Worm (Caenorhabditis elegans) whole organism, L3 larva: ENCODE data around the gene mbl-1.

Source experiments
- R02D3.7 ChIP-seq: fragments of 150-350 bp; optimal IDR thresholded peaks from 2 replicates; lab custom pipeline; 2014; ENCODE audit warnings: missing biosample characterization, missing genetic modification characterization
- ZK546.5 ChIP-seq: sonication (generic microtip); optimal IDR thresholded peaks from 2 replicates; lab custom pipeline; 2017; ENCODE audit warnings: missing biosample characterization, missing genetic modification characterization
- aly-2 ChIP-seq: fragments of 150-350 bp; optimal IDR thresholded peaks from 2 replicates; lab custom pipeline; 2014; ENCODE audit warnings: missing biosample characterization, missing genetic modification characterization
- ama-1 ChIP-seq: fragments of 150-350 bp; optimal IDR thresholded peaks from 2 replicates; lab custom pipeline; 2018
- ceh-16 ChIP-seq: sonication (generic microtip); optimal IDR thresholded peaks from 2 replicates; lab custom pipeline; 2017; ENCODE audit warnings: missing biosample characterization, missing genetic modification characterization
- ceh-28 ChIP-seq: fragments of 150-350 bp; optimal IDR thresholded peaks from 2 replicates; lab custom pipeline; 2014; ENCODE audit warnings: missing biosample characterization, missing genetic modification reagents, missing genetic modification characterization
- ceh-82 ChIP-seq: fragments of 150-350 bp; optimal IDR thresholded peaks from 2 replicates; lab custom pipeline; 2014; ENCODE audit warnings: missing biosample characterization, missing genetic modification characterization
- ceh-9 ChIP-seq: sonication (generic microtip); optimal IDR thresholded peaks from 2 replicates; lab custom pipeline; 2018; ENCODE audit warnings: missing biosample characterization, missing genetic modification characterization
- daf-12 ChIP-seq: fragments of 150-350 bp; optimal IDR thresholded peaks from 2 replicates; lab custom pipeline; 2014; ENCODE audit warnings: missing biosample characterization, missing genetic modification reagents, missing genetic modification characterization
- egl-27 ChIP-seq: sonication (generic microtip); optimal IDR thresholded peaks from 4 replicates; lab custom pipeline; 2017; ENCODE audit warnings: missing biosample characterization, missing genetic modification reagents, missing genetic modification characterization
- egl-5 ChIP-seq: fragments of 150-350 bp; optimal IDR thresholded peaks from 2 replicates; lab custom pipeline; 2017; ENCODE audit warnings: missing biosample characterization, missing genetic modification reagents, missing genetic modification characterization, inconsistent platforms
- elt-1 ChIP-seq: fragments of 150-350 bp; optimal IDR thresholded peaks from 2 replicates; lab custom pipeline; 2014; ENCODE audit warnings: missing biosample characterization, missing genetic modification characterization
- elt-2 ChIP-seq: sonication (generic microtip); optimal IDR thresholded peaks from 2 replicates; lab custom pipeline; 2016; ENCODE audit warnings: missing genetic modification reagents, mild to moderate bottlenecking, missing genetic modification characterization, missing compliant biosample characterization
- elt-3 ChIP-seq, 3 experiments: fragments of 150-350 bp in 1 of 3; sonication (generic microtip) in 2 of 3; optimal IDR thresholded peaks; 2 replicates in 2 of 3; 4 replicates in 1 of 3; lab custom pipeline; 2014 to 2017; ENCODE audit warnings: missing biosample characterization in 3 of 3, missing genetic modification characterization in 3 of 3
- eor-1 ChIP-seq, 2 experiments: fragments of 150-350 bp; optimal IDR thresholded peaks; 2 replicates each; lab custom pipeline; 2014 to 2018; ENCODE audit warnings: missing biosample characterization in 2 of 2, missing genetic modification characterization in 2 of 2
- fkh-10 ChIP-seq: sonication (generic microtip); optimal IDR thresholded peaks from 2 replicates; lab custom pipeline; 2017; ENCODE audit warnings: missing biosample characterization, missing genetic modification reagents, missing genetic modification characterization
- fkh-2 ChIP-seq: fragments of 150-350 bp; optimal IDR thresholded peaks from 2 replicates; lab custom pipeline; 2014; ENCODE audit warnings: missing biosample characterization, missing genetic modification reagents, missing genetic modification characterization
- fos-1 ChIP-seq: fragments of 150-350 bp; optimal IDR thresholded peaks from 2 replicates; lab custom pipeline; 2014; ENCODE audit warnings: missing biosample characterization, missing genetic modification characterization
- hmg-11 ChIP-seq: sonication (generic microtip); optimal IDR thresholded peaks from 2 replicates; lab custom pipeline; 2016; ENCODE audit warnings: missing genetic modification characterization, missing compliant biosample characterization
- jun-1 ChIP-seq: fragments of 150-350 bp; optimal IDR thresholded peaks from 2 replicates; lab custom pipeline; 2014; ENCODE audit warnings: missing biosample characterization, missing genetic modification reagents, missing genetic modification characterization
- lin-15B ChIP-seq: fragments of 150-350 bp; optimal IDR thresholded peaks from 2 replicates; lab custom pipeline; 2014; ENCODE audit warnings: missing biosample characterization, missing genetic modification characterization
- lin-39 ChIP-seq: fragments of 150-350 bp; optimal IDR thresholded peaks from 2 replicates; lab custom pipeline; 2018; ENCODE audit warnings: missing biosample characterization, missing genetic modification reagents, missing genetic modification characterization
- lsy-12 ChIP-seq: sonication (generic microtip); optimal IDR thresholded peaks from 2 replicates; lab custom pipeline; 2016; ENCODE audit warnings: mild to moderate bottlenecking, missing genetic modification characterization, missing compliant biosample characterization
- mdl-1 ChIP-seq: fragments of 150-350 bp; optimal IDR thresholded peaks from 2 replicates; lab custom pipeline; 2014; ENCODE audit warnings: missing biosample characterization, missing genetic modification characterization
- mml-1 ChIP-seq: fragments of 150-350 bp; sonication (generic microtip); optimal IDR thresholded peaks from 3 replicates; lab custom pipeline; 2014; ENCODE audit warnings: missing biosample characterization, missing genetic modification characterization
- nfya-1 ChIP-seq: sonication (generic microtip); optimal IDR thresholded peaks from 2 replicates; lab custom pipeline; 2017; ENCODE audit warnings: missing genetic modification characterization, mild to moderate bottlenecking, missing compliant biosample characterization, antibody characterized with exemption, moderate library complexity; ENCODE audit not compliant: insufficient read depth
- nhr-11 ChIP-seq: fragments of 150-350 bp; optimal IDR thresholded peaks from 2 replicates; lab custom pipeline; 2014; ENCODE audit warnings: missing biosample characterization, missing genetic modification characterization
- nhr-12 ChIP-seq: fragments of 150-350 bp; optimal IDR thresholded peaks from 2 replicates; lab custom pipeline; 2014; ENCODE audit warnings: missing biosample characterization, missing genetic modification characterization
- nhr-23 ChIP-seq: fragments of 150-350 bp; optimal IDR thresholded peaks from 2 replicates; lab custom pipeline; 2014; ENCODE audit warnings: missing biosample characterization, missing genetic modification reagents, missing genetic modification characterization
- nhr-237 ChIP-seq: fragments of 150-350 bp; optimal IDR thresholded peaks from 2 replicates; lab custom pipeline; 2014; ENCODE audit warnings: missing biosample characterization, missing genetic modification characterization
- nhr-25 ChIP-seq: sonication (generic microtip); optimal IDR thresholded peaks from 2 replicates; lab custom pipeline; 2017; ENCODE audit warnings: missing biosample characterization, missing genetic modification characterization
- nhr-28 ChIP-seq: fragments of 150-350 bp; optimal IDR thresholded peaks from 2 replicates; lab custom pipeline; 2014; ENCODE audit warnings: missing biosample characterization, missing genetic modification characterization
- nhr-43 ChIP-seq: sonication (generic microtip); optimal IDR thresholded peaks from 2 replicates; lab custom pipeline; 2016; ENCODE audit warnings: mild to moderate bottlenecking, missing genetic modification characterization, missing compliant biosample characterization; ENCODE audit not compliant: poor library complexity, severe bottlenecking
- nhr-67 ChIP-seq: fragments of 150-350 bp; optimal IDR thresholded peaks from 2 replicates; lab custom pipeline; 2014; ENCODE audit warnings: missing biosample characterization, missing genetic modification characterization
- nhr-76 ChIP-seq: fragments of 150-350 bp; sonication (generic microtip); optimal IDR thresholded peaks from 5 replicates; lab custom pipeline; 2014; ENCODE audit warnings: missing biosample characterization, missing genetic modification characterization
- nhr-77 ChIP-seq: fragments of 150-350 bp; optimal IDR thresholded peaks from 2 replicates; lab custom pipeline; 2014; ENCODE audit warnings: missing biosample characterization, missing genetic modification characterization
- pha-4 ChIP-seq: fragments of 150-350 bp; optimal IDR thresholded peaks from 2 replicates; lab custom pipeline; 2014; ENCODE audit warnings: missing biosample characterization, missing genetic modification reagents, missing genetic modification characterization
- pqm-1 ChIP-seq: fragments of 150-350 bp; optimal IDR thresholded peaks from 2 replicates; lab custom pipeline; 2017; ENCODE audit warnings: missing biosample characterization, missing genetic modification characterization, inconsistent platforms
- sea-2 ChIP-seq: fragments of 150-350 bp; sonication (generic microtip); optimal IDR thresholded peaks from 4 replicates; lab custom pipeline; 2014; ENCODE audit warnings: missing biosample characterization, missing genetic modification reagents, missing genetic modification characterization
- skn-1 ChIP-seq: fragments of 150-350 bp; optimal IDR thresholded peaks from 2 replicates; lab custom pipeline; 2014; ENCODE audit warnings: missing biosample characterization, missing genetic modification characterization
- snpc-4 ChIP-seq: fragments of 150-350 bp; optimal IDR thresholded peaks from 2 replicates; lab custom pipeline; 2014; ENCODE audit warnings: missing biosample characterization, missing genetic modification characterization
- tbx-2 ChIP-seq: sonication (generic microtip); optimal IDR thresholded peaks from 2 replicates; lab custom pipeline; 2016; ENCODE audit warnings: mild to moderate bottlenecking, missing genetic modification characterization, missing compliant biosample characterization
- unc-39 ChIP-seq: sonication (generic microtip); optimal IDR thresholded peaks from 4 replicates; lab custom pipeline; 2017; ENCODE audit warnings: missing biosample characterization, missing genetic modification characterization
- unc-62 ChIP-seq: fragments of 150-350 bp; sonication (generic microtip); optimal IDR thresholded peaks from 4 replicates; lab custom pipeline; 2014; ENCODE audit warnings: missing biosample characterization, missing genetic modification reagents, missing genetic modification characterization
- zag-1 ChIP-seq: fragments of 150-350 bp; optimal IDR thresholded peaks from 2 replicates; lab custom pipeline; 2014; ENCODE audit warnings: missing biosample characterization, missing genetic modification characterization
- ztf-11 ChIP-seq: fragments of 150-350 bp; optimal IDR thresholded peaks from 2 replicates; lab custom pipeline; 2014; ENCODE audit warnings: missing biosample characterization, missing genetic modification characterization
- ztf-4 ChIP-seq: fragments of 150-350 bp; optimal IDR thresholded peaks from 2 replicates; lab custom pipeline; 2014; ENCODE audit warnings: missing biosample characterization, missing genetic modification characterization

Gene mbl-1

ce11 chrX:17020858-17021257 is 42.5 kb downstream of the mbl-1 start, which contains the start of gene F35B3.4:
Gene F35B3.4 (minus strand): TSS chrX:17020958.
- TF ChIP-seq egl-27 (tag; lab: Kevin White, UChicago) (no peak), daf-12 (no peak), elt-1 (no peak), skn-1 (tag; lab: Kevin White, UChicago) (no peak), ztf-4 (tag; lab: Kevin White, UChicago) (no peak), nhr-23 (tag; lab: Kevin White, UChicago) (no peak), unc-39 (tag; lab: Kevin White, UChicago) (no peak), tbx-2 (tag; lab: Kevin White, UChicago) (no peak), elt-2 (tag; lab: Kevin White, UChicago) (no peak), egl-5 (tag; lab: Kevin White, UChicago) (no peak), nhr-76 (no peak)

ce11 chrX:17030169-17030914 is 51.9 kb downstream of the mbl-1 start, which contains the start of gene ptrn-1:
Gene ptrn-1 (minus strand): TSS chrX:17030219.
- TF ChIP-seq pqm-1 (tag; lab: Kevin White, UChicago) (peak; percentile 50), hmg-11 (tag; lab: Kevin White, UChicago) (peak; percentile 87), skn-1 (tag; lab: Kevin White, UChicago) (peak; percentile 30), egl-5 (tag; lab: Kevin White, UChicago) (peak; percentile 3), elt-1 (no peak), fkh-2 (no peak), snpc-4 (tag; lab: Kevin White, UChicago) (peak; percentile 75), ceh-28 (tag; lab: Kevin White, UChicago) (no peak), nhr-77 (tag; lab: Kevin White, UChicago) (no peak), nhr-12 (no peak), ceh-16 (no peak), ceh-9 (tag; lab: Kevin White, UChicago) (no peak), nhr-25 (tag; lab: Kevin White, UChicago) (peak; percentile 46), unc-39 (tag; lab: Kevin White, UChicago) (no peak), ZK546.5 (tag; lab: Kevin White, UChicago) (no peak), elt-2 (tag; lab: Kevin White, UChicago) (peak; percentile 55), nhr-23 (tag; lab: Kevin White, UChicago) (peak; percentile 65), ztf-4 (tag; lab: Kevin White, UChicago) (no peak), ama-1 (peak; percentile 21), daf-12 (no peak), pha-4 (tag; lab: Kevin White, UChicago) (peak; percentile 77), lin-15B (peak; percentile 10), aly-2 (tag; lab: Kevin White, UChicago) (no peak), lin-39 (tag; lab: Kevin White, UChicago) (peak; percentile 94), mdl-1 (peak; percentile 33), R02D3.7 (no peak), tbx-2 (tag; lab: Kevin White, UChicago) (no peak), sea-2 (GFP tag; lab: Kevin White, UChicago) (no peak), ztf-11 (tag; lab: Kevin White, UChicago) (no peak), fos-1 (tag; lab: Kevin White, UChicago) (no peak), zag-1 (tag; lab: Kevin White, UChicago) (no peak), nhr-237 (tag; lab: Kevin White, UChicago) (no peak), eor-1 (tag; optimal IDR thresholded peaks at IDR 0.05; lab: Kevin White, UChicago) (no peak), lsy-12 (peak; percentile 37), jun-1 (tag; lab: Kevin White, UChicago) (peak; percentile 49), unc-62 (GFP tag; lab: Kevin White, UChicago) (no peak), mml-1 (tag; lab: Kevin White, UChicago) (no peak), ceh-82 (tag; lab: Kevin White, UChicago) (no peak), elt-3 (tag; optimal IDR thresholded peaks at IDR 0.05; lab: Kevin White, UChicago) (no peak), fkh-10 (GFP tag; lab: Kevin White, UChicago) (no peak), egl-27 (tag; lab: Kevin White, UChicago) (no peak), nhr-43 (tag; lab: Kevin White, UChicago) (no peak), nhr-28 (tag; lab: Kevin White, UChicago) (no peak), nhr-67 (no peak), nfya-1 (tag; lab: Kevin White, UChicago) (peak; percentile 74), nhr-11 (tag; lab: Kevin White, UChicago) (no peak), nhr-76 (no peak)
